Worm (Caenorhabditis elegans) whole organism, L4 larva: ENCODE measurements around the gene gdh-1.

Source experiments
- F37D6.2 ChIP-seq: sonication (generic microtip); optimal IDR thresholded peaks from 2 replicates; lab custom pipeline; 2016; ENCODE audit warnings: mild to moderate bottlenecking, missing genetic modification characterization, missing compliant biosample characterization
- R02D3.7 ChIP-seq: fragments of 150-350 bp; sonication (generic microtip); optimal IDR thresholded peaks from 3 replicates; lab custom pipeline; 2014; ENCODE audit warnings: missing biosample characterization, missing genetic modification characterization
- Y105C5A.15 ChIP-seq: fragments of 200-800 bp; sonication (Bioruptor generic); IDR thresholded peaks from 2 replicates; pipeline ENCODE4 v1.3.6; 2022; ENCODE audit warnings: missing genetic modification characterization, missing compliant biosample characterization
- Y48G9A.11 ChIP-seq: fragments of 200-800 bp; sonication (Bioruptor generic); IDR thresholded peaks from 2 replicates; pipeline ENCODE4 v1.3.6; 2022; ENCODE audit warnings: missing genetic modification reagents, missing genetic modification characterization, missing compliant biosample characterization
- Y5F2A.4 ChIP-seq: fragments of 200-800 bp; sonication (Bioruptor generic); optimal IDR thresholded peaks from 2 replicates; lab custom pipeline; 2018; ENCODE audit warnings: mild to moderate bottlenecking, missing genetic modification characterization, missing compliant biosample characterization
- ZK337.2 ChIP-seq: fragments of 200-800 bp; sonication (Bioruptor generic); IDR thresholded peaks from 2 replicates; pipeline ENCODE4 v1.3.6; 2022; ENCODE audit warnings: missing genetic modification reagents, missing genetic modification characterization, missing compliant biosample characterization
- ZK546.5 ChIP-seq, 2 experiments: sonication (generic microtip); optimal IDR thresholded peaks; 2 replicates each; lab custom pipeline; 2017; ENCODE audit warnings: missing biosample characterization in 2 of 2, missing genetic modification characterization in 2 of 2
- aha-1 ChIP-seq: fragments of 150-350 bp; peaks from one replicate; lab custom pipeline; 2014; ENCODE audit warnings: missing biosample characterization, missing genetic modification characterization
- aly-2 ChIP-seq: sonication (generic microtip); optimal IDR thresholded peaks from 2 replicates; lab custom pipeline; 2018; ENCODE audit warnings: missing biosample characterization, missing genetic modification characterization
- ama-1 ChIP-seq: fragments of 150-350 bp; optimal IDR thresholded peaks from 2 replicates; lab custom pipeline; 2014; ENCODE audit warnings: inconsistent platforms, mixed read lengths
- arid-1 ChIP-seq: fragments of 200-800 bp; sonication (Bioruptor generic); conservative IDR thresholded peaks from 2 replicates; pipeline ENCODE4 v1.3.6; 2022; ENCODE audit warnings: missing genetic modification reagents, missing genetic modification characterization, missing compliant biosample characterization
- ceh-28 ChIP-seq: fragments of 150-350 bp; optimal IDR thresholded peaks from 2 replicates; lab custom pipeline; 2014; ENCODE audit warnings: missing biosample characterization, missing genetic modification reagents, missing genetic modification characterization
- ctbp-1 ChIP-seq: fragments of 200-800 bp; sonication (Bioruptor generic); IDR thresholded peaks from 2 replicates; pipeline ENCODE4 v1.3.6; 2022; ENCODE audit warnings: missing genetic modification reagents, missing genetic modification characterization, missing compliant biosample characterization
- daf-16 ChIP-seq, 3 experiments: sonication (generic microtip); optimal IDR thresholded peaks; 2 replicates each; lab custom pipeline; 2016 to 2017; ENCODE audit warnings: missing genetic modification characterization in 3 of 3, missing genetic modification reagents in 3 of 3, mild to moderate bottlenecking in 2 of 3, missing compliant biosample characterization in 2 of 3, missing biosample characterization in 1 of 3, moderate library complexity in 1 of 3
- dmd-6 ChIP-seq: fragments of 200-800 bp; sonication (Bioruptor generic); IDR thresholded peaks from 2 replicates; pipeline ENCODE4 v1.3.6; 2022; ENCODE audit warnings: missing genetic modification reagents, missing genetic modification characterization, missing compliant biosample characterization
- dmd-8 ChIP-seq: fragments of 200-800 bp; sonication (Bioruptor generic); IDR thresholded peaks from 2 replicates; pipeline ENCODE4 v1.3.6; 2022; ENCODE audit warnings: missing genetic modification characterization, missing compliant biosample characterization
- dpl-1 ChIP-seq: fragments of 150-350 bp; optimal IDR thresholded peaks from 2 replicates; lab custom pipeline; 2014; ENCODE audit warnings: missing biosample characterization, missing genetic modification reagents, missing genetic modification characterization
- fkh-10 ChIP-seq: fragments of 150-350 bp; optimal IDR thresholded peaks from 2 replicates; lab custom pipeline; 2014; ENCODE audit warnings: missing biosample characterization, missing genetic modification reagents, missing genetic modification characterization
- fos-1 ChIP-seq: fragments of 150-350 bp; optimal IDR thresholded peaks from 2 replicates; lab custom pipeline; 2014; ENCODE audit warnings: missing biosample characterization, missing genetic modification characterization
- gei-8 ChIP-seq: fragments of 200-800 bp; sonication (Bioruptor generic); optimal IDR thresholded peaks from 2 replicates; lab custom pipeline; 2018; ENCODE audit warnings: mild to moderate bottlenecking, missing genetic modification characterization, missing compliant biosample characterization
- hif-1 ChIP-seq, 2 experiments: sonication (generic microtip); optimal IDR thresholded peaks; 2 replicates each; lab custom pipeline; 2016 to 2017; ENCODE audit warnings: missing compliant biosample characterization in 2 of 2, missing genetic modification characterization in 2 of 2, missing genetic modification reagents in 2 of 2, missing genotype in 2 of 2, mild to moderate bottlenecking in 1 of 2
- hlh-11 ChIP-seq: fragments of 200-800 bp; sonication (Bioruptor generic); optimal IDR thresholded peaks from 2 replicates; lab custom pipeline; 2018; ENCODE audit warnings: mild to moderate bottlenecking, missing genetic modification characterization, missing compliant biosample characterization
- jun-1 ChIP-seq: fragments of 150-350 bp; optimal IDR thresholded peaks from 2 replicates; lab custom pipeline; 2014; ENCODE audit warnings: missing biosample characterization, missing genetic modification reagents, missing genetic modification characterization
- lim-7 ChIP-seq: fragments of 200-800 bp; sonication (Bioruptor generic); IDR thresholded peaks from 2 replicates; pipeline ENCODE4 v1.3.6; 2022; ENCODE audit warnings: missing genetic modification characterization, missing compliant biosample characterization
- lin-13 ChIP-seq: fragments of 150-350 bp; optimal IDR thresholded peaks from 2 replicates; lab custom pipeline; 2014; ENCODE audit warnings: missing biosample characterization, missing genetic modification reagents, missing genetic modification characterization
- lin-15B ChIP-seq: fragments of 150-350 bp; sonication (generic microtip); optimal IDR thresholded peaks from 3 replicates; lab custom pipeline; 2014; ENCODE audit warnings: missing biosample characterization, missing genetic modification characterization
- lin-38 ChIP-seq: fragments of 200-800 bp; sonication (Bioruptor generic); IDR thresholded peaks from 2 replicates; pipeline ENCODE4 v1.3.6; 2022; ENCODE audit warnings: missing genetic modification reagents, missing genetic modification characterization, missing compliant biosample characterization
- lin-39 ChIP-seq: fragments of 150-350 bp; optimal IDR thresholded peaks from 2 replicates; lab custom pipeline; 2014; ENCODE audit warnings: missing biosample characterization, missing genetic modification reagents, missing genetic modification characterization
- lir-3 ChIP-seq: sonication (generic microtip); optimal IDR thresholded peaks from 2 replicates; lab custom pipeline; 2016; ENCODE audit warnings: mild to moderate bottlenecking, missing genetic modification characterization, missing compliant biosample characterization
- mdl-1 ChIP-seq, 2 experiments: fragments of 150-350 bp in 1 of 2; sonication (generic microtip) in 1 of 2; optimal IDR thresholded peaks; 2 replicates each; lab custom pipeline; 2014 to 2017; ENCODE audit warnings: missing biosample characterization in 2 of 2, missing genetic modification characterization in 2 of 2
- mep-1 ChIP-seq: fragments of 150-350 bp; sonication (generic microtip); optimal IDR thresholded peaks from 3 replicates; lab custom pipeline; 2014; ENCODE audit warnings: missing biosample characterization, missing genetic modification characterization
- mxl-2 ChIP-seq: fragments of 200-800 bp; sonication (Bioruptor generic); conservative IDR thresholded peaks from 2 replicates; pipeline ENCODE4 v1.3.6; 2022; ENCODE audit warnings: missing genetic modification reagents, missing genetic modification characterization, missing compliant biosample characterization
- mxl-3 ChIP-seq: fragments of 200-800 bp; sonication (Bioruptor generic); optimal IDR thresholded peaks from 2 replicates; lab custom pipeline; 2018; ENCODE audit warnings: mild to moderate bottlenecking, missing genetic modification characterization, missing compliant biosample characterization
- nhr-10 ChIP-seq: fragments of 150-350 bp; optimal IDR thresholded peaks from 2 replicates; lab custom pipeline; 2014; ENCODE audit warnings: missing biosample characterization, missing genetic modification characterization
- nhr-102 ChIP-seq: sonication (generic microtip); optimal IDR thresholded peaks from 2 replicates; lab custom pipeline; 2016; ENCODE audit warnings: mild to moderate bottlenecking, missing genetic modification characterization, moderate library complexity, missing compliant biosample characterization
- nhr-11 ChIP-seq: fragments of 150-350 bp; optimal IDR thresholded peaks from 2 replicates; lab custom pipeline; 2014; ENCODE audit warnings: missing biosample characterization, missing genetic modification characterization
- nhr-111 ChIP-seq: fragments of 200-800 bp; sonication (Bioruptor generic); optimal IDR thresholded peaks from 2 replicates; lab custom pipeline; 2018; ENCODE audit warnings: mild to moderate bottlenecking, missing genetic modification characterization, missing compliant biosample characterization
- nhr-237 ChIP-seq: sonication (generic microtip); optimal IDR thresholded peaks from 2 replicates; lab custom pipeline; 2017; ENCODE audit warnings: missing biosample characterization, missing genetic modification characterization
- nhr-25 ChIP-seq: sonication (generic microtip); optimal IDR thresholded peaks from 2 replicates; lab custom pipeline; 2017; ENCODE audit warnings: missing genetic modification characterization, mild to moderate bottlenecking, missing compliant biosample characterization, antibody characterized with exemption, moderate library complexity, borderline replicate concordance; ENCODE audit not compliant: insufficient read depth
- nhr-28 ChIP-seq: fragments of 150-350 bp; optimal IDR thresholded peaks from 2 replicates; lab custom pipeline; 2014; ENCODE audit warnings: missing biosample characterization, missing genetic modification characterization
- nhr-41 ChIP-seq: fragments of 200-800 bp; sonication (Bioruptor generic); IDR thresholded peaks from 2 replicates; pipeline ENCODE4 v1.3.6; 2022; ENCODE audit warnings: missing genetic modification reagents, missing genetic modification characterization, missing compliant biosample characterization
- pha-4 ChIP-seq, 2 experiments: fragments of 150-350 bp in 1 of 2; fragments of 200-800 bp in 1 of 2; sonication (Bioruptor generic) in 1 of 2; IDR thresholded peaks in 1 of 2; optimal IDR thresholded peaks in 1 of 2; 2 replicates each; pipeline versions ENCODE4 v1.3.6 to Lab custom; 2014 to 2022; ENCODE audit warnings: missing genetic modification characterization in 2 of 2, missing genetic modification reagents in 2 of 2, missing biosample characterization in 1 of 2, missing compliant biosample characterization in 1 of 2
- pqm-1 ChIP-seq: sonication (generic microtip); optimal IDR thresholded peaks from 2 replicates; lab custom pipeline; 2017; ENCODE audit warnings: missing biosample characterization, missing genetic modification characterization
- rbr-2 ChIP-seq: sonication (generic microtip); optimal IDR thresholded peaks from 2 replicates; lab custom pipeline; 2016; ENCODE audit warnings: missing genotype, missing genetic modification characterization, missing compliant biosample characterization
- sdz-12 ChIP-seq: fragments of 200-800 bp; sonication (Bioruptor generic); optimal IDR thresholded peaks from 2 replicates; lab custom pipeline; 2018; ENCODE audit warnings: mild to moderate bottlenecking, missing genetic modification characterization, missing compliant biosample characterization
- set-16 ChIP-seq: fragments of 200-800 bp; sonication (Bioruptor generic); IDR thresholded peaks from 2 replicates; pipeline ENCODE4 v1.3.6; 2022; ENCODE audit warnings: missing genetic modification reagents, missing genetic modification characterization, missing compliant biosample characterization
- vab-7 ChIP-seq: fragments of 200-800 bp; sonication (Bioruptor generic); IDR thresholded peaks from 2 replicates; pipeline ENCODE4 v1.3.6; 2022; ENCODE audit warnings: missing genetic modification reagents, missing genetic modification characterization, missing compliant biosample characterization
- zag-1 ChIP-seq: fragments of 150-350 bp; optimal IDR thresholded peaks from 2 replicates; lab custom pipeline; 2014; ENCODE audit warnings: missing biosample characterization, missing genetic modification characterization
- zip-11 ChIP-seq: fragments of 200-800 bp; sonication (Bioruptor generic); IDR thresholded peaks from 2 replicates; pipeline ENCODE4 v1.3.6; 2022; ENCODE audit warnings: missing genetic modification characterization, missing compliant biosample characterization
- zip-2 ChIP-seq: fragments of 150-350 bp; optimal IDR thresholded peaks from 2 replicates; lab custom pipeline; 2014; ENCODE audit warnings: missing biosample characterization, missing genetic modification characterization
- ztf-11 ChIP-seq: fragments of 150-350 bp; optimal IDR thresholded peaks from 2 replicates; lab custom pipeline; 2014; ENCODE audit warnings: missing biosample characterization, missing genetic modification characterization
- ztf-7 ChIP-seq: fragments of 150-350 bp; optimal IDR thresholded peaks from 2 replicates; lab custom pipeline; 2014; ENCODE audit warnings: missing biosample characterization, missing genetic modification characterization

gdh-1 gene

ce11 chrIV:11956387-11956786 lies 3.3 kb downstream of the gdh-1 start (continued):
- no peak for TF ChIP-seq lin-15B (tag; lab: Kevin White, UChicago)
- TF ChIP-seq zip-2 (tag; lab: Kevin White, UChicago) = no peak
- peak; percentile 100 for TF ChIP-seq mdl-1 (tag; optimal IDR thresholded peaks at IDR 0.05; lab: Kevin White, UChicago)
- TF ChIP-seq R02D3.7 = no peak
- no peak for TF ChIP-seq dmd-8 (GFP tag; lab: Robert Waterston, UW)
- no peak for TF ChIP-seq lin-39 (tag; lab: Kevin White, UChicago)
- TF ChIP-seq ztf-11 = no peak
- no peak for TF ChIP-seq jun-1 (tag; lab: Kevin White, UChicago)
- no peak for TF ChIP-seq pqm-1 (tag; lab: Kevin White, UChicago)
- no peak for TF ChIP-seq F37D6.2
- no peak for TF ChIP-seq sdz-12 (GFP tag; lab: Kevin White, UChicago)
- peak; percentile 78 for TF ChIP-seq nhr-11
- TF ChIP-seq mep-1 (tag; lab: Kevin White, UChicago) = peak; percentile 90
- peak; percentile 80 for TF ChIP-seq nhr-102
- no peak for TF ChIP-seq fkh-10
- TF ChIP-seq zip-11 (GFP tag; lab: Robert Waterston, UW) = no peak
- peak; percentile 27 for TF ChIP-seq nhr-237 (tag; lab: Kevin White, UChicago)
- peak; percentile 61 for TF ChIP-seq ctbp-1 (GFP tag; lab: Robert Waterston, UW)
- TF ChIP-seq nhr-25 = peak; percentile 80
- TF ChIP-seq nhr-111 (GFP tag; lab: Kevin White, UChicago) = no peak
- no peak for TF ChIP-seq ZK546.5 (tag; optimal IDR thresholded peaks at IDR 0.05; lab: Kevin White, UChicago)
- TF ChIP-seq lim-7 = no peak
- TF ChIP-seq ztf-7 (tag; lab: Kevin White, UChicago) = peak; percentile 46
- 0 out of 2 replicates have a peak, but pooled peaks have one; percentile 24 for TF ChIP-seq arid-1
- TF ChIP-seq set-16 (GFP tag; lab: Robert Waterston, UW) = peak; percentile 80
- TF ChIP-seq nhr-28 (tag; lab: Kevin White, UChicago) = peak; percentile 92
- peak; percentile 25 for TF ChIP-seq lin-13 (GFP tag; lab: Kevin White, UChicago)
- no peak for TF ChIP-seq ZK337.2
- no peak for TF ChIP-seq Y105C5A.15
- TF ChIP-seq Y48G9A.11 (GFP tag; lab: Robert Waterston, UW) = no peak
- TF ChIP-seq rbr-2 (tag; lab: Kevin White, UChicago) = peak; percentile 59
- no peak for TF ChIP-seq lir-3 (tag; lab: Kevin White, UChicago)
- no peak for TF ChIP-seq Y5F2A.4 (GFP tag; lab: Kevin White, UChicago)
- TF ChIP-seq mxl-3 (GFP tag; lab: Kevin White, UChicago) = peak; percentile 99
- peak; percentile 42 for TF ChIP-seq dpl-1 (GFP tag; lab: Kevin White, UChicago)
- peak; percentile 98 for TF ChIP-seq hlh-11 (tag; lab: Kevin White, UChicago)
- TF ChIP-seq lin-38 (GFP tag; lab: Robert Waterston, UW) = peak; percentile 40
- peak; percentile 69 for TF ChIP-seq nhr-10 (tag; lab: Kevin White, UChicago)
- TF ChIP-seq aly-2 (tag; lab: Kevin White, UChicago) = no peak
- TF ChIP-seq ama-1 = no peak
- peak; percentile 90 for TF ChIP-seq mxl-2 (GFP tag; lab: Robert Waterston, UW)
- peak; percentile 90 to 99 for TF ChIP-seq hif-1 (tag; optimal IDR thresholded peaks at IDR 0.05; lab: Kevin White, UChicago)
- peak; percentile 99 for TF ChIP-seq dmd-6 (GFP tag; lab: Robert Waterston, UW)
- no peak for TF ChIP-seq nhr-41 (GFP tag; lab: Robert Waterston, UW)
- peak; percentile 93 for TF ChIP-seq gei-8
- no peak for TF ChIP-seq ceh-28 (tag; lab: Kevin White, UChicago)
- no peak for TF ChIP-seq zag-1
- TF ChIP-seq aha-1 (tag; lab: Kevin White, UChicago) = peak; percentile 100
- no peak for TF ChIP-seq daf-16 (GFP tag; optimal IDR thresholded peaks at IDR 0.05; lab: Kevin White, UChicago)
- peak; percentile 71 for TF ChIP-seq daf-16 (tag; optimal IDR thresholded peaks at IDR 0.05; lab: Kevin White, UChicago)
- no peak for TF ChIP-seq vab-7 (GFP tag; lab: Robert Waterston, UW)
- peak; percentile 74 for TF ChIP-seq pha-4 (GFP tag; IDR thresholded peaks at IDR 0.05; lab: Robert Waterston, UW)
- no peak for TF ChIP-seq pha-4 (tag; optimal IDR thresholded peaks at IDR 0.05; lab: Kevin White, UChicago)
- TF ChIP-seq fos-1 (tag; lab: Kevin White, UChicago) = no peak
